Fruit fly (Drosophila melanogaster): ENCODE measurements around the gene CG7299.

Gene CG7299

DNA sequence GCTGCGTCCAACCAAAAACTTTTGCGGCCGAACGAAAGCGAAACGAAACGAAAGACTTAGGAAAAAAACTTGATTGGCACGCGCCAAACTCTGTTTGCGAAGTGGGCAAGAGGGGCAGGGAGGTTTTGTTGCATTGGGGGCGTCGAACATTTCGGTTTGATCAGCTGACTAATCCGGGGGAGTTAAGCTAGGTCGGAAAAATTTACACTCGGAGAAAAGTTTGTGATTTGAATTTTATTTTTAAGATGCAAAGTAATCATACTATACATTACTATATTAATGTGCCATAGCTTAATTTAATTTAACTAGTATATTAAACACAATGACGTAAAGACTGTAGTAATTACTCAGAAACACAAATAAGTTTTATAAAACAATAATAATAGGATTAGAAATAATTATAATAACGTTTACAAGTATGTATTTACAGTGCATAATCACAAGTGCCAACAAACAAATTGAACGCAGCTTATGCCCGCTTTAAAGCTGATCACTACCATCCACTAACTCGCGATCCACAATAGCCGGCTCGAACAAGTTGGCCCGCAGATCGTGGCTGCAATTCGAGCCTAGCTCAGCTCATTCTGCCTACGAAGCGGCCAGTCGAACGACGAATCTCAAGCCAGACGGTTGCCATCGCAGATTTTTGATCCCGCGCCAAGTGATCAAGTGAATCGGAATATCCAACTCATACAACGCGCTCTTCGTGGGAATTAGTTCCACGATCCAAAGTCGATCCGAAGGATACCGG, 22.5 kb downstream of the CG7299 start, which contains the start of gene CG31871 (continued):
- TF ChIP-seq z (GFP tag; IDR thresholded peaks at IDR 0.05) (no peak), CG8290 (GFP tag; optimal IDR thresholded peaks at IDR 0.05) (peak; percentile 9), CG8290 (tag; optimal IDR thresholded peaks at IDR 0.05) (no peak), Scr (GFP tag; IDR thresholded peaks at IDR 0.05; ENCODE audit: partially characterized antibody) (no peak), her (GFP tag; optimal IDR thresholded peaks at IDR 0.05) (no peak), tgo (GFP tag; IDR thresholded peaks at IDR 0.05) (peak; percentile 77), dmrt99B (tag; optimal IDR thresholded peaks at IDR 0.05) (peak; percentile 89), CG12219 (GFP tag; optimal IDR thresholded peaks at IDR 0.05) (peak; percentile 40), CG15696 (tag; optimal IDR thresholded peaks at IDR 0.05) (peak; percentile 16), CG17328 (GFP tag; IDR thresholded peaks at IDR 0.05) (peak; percentile 73), nerfin-2 (GFP tag; IDR thresholded peaks at IDR 0.05; ENCODE audit: partially characterized antibody) (no peak), sr (GFP tag; IDR thresholded peaks at IDR 0.05) (0 out of 3 replicates have a peak, but pooled peaks have one; percentile 11), CG7928 (GFP tag; optimal IDR thresholded peaks at IDR 0.05) (no peak), Meics (GFP tag; optimal IDR thresholded peaks at IDR 0.05) (peak; percentile 75), Dad (GFP tag; optimal IDR thresholded peaks at IDR 0.05) (no peak), CG17568 (GFP tag; optimal IDR thresholded peaks at IDR 0.05) (peak; percentile 42), Dll (GFP tag; IDR thresholded peaks at IDR 0.05; ENCODE audit: partially characterized antibody) (no peak), fd3F (GFP tag; optimal IDR thresholded peaks at IDR 0.05) (peak; percentile 61), CkIIα-i1 (GFP tag; IDR thresholded peaks at IDR 0.05) (no peak), gem (tag; optimal IDR thresholded peaks at IDR 0.05) (peak; percentile 92), CG11456 (GFP tag; IDR thresholded peaks at IDR 0.05) (no peak), CG4854 (GFP tag; optimal IDR thresholded peaks at IDR 0.05) (no peak), cad (GFP tag; optimal IDR thresholded peaks at IDR 0.05) (no peak), cato (GFP tag; optimal IDR thresholded peaks at IDR 0.05; ENCODE audit: borderline replicate concordance) (peak; percentile 12), ind (GFP tag; optimal IDR thresholded peaks at IDR 0.05) (peak; percentile 48), org-1 (GFP tag; optimal IDR thresholded peaks at IDR 0.05) (peak; percentile 49), CG16815 (GFP tag; optimal IDR thresholded peaks at IDR 0.05) (no peak), CG11093 (GFP tag; IDR thresholded peaks at IDR 0.05) (0 out of 3 replicates have a peak, but pooled peaks have one; percentile 52), Max (GFP tag; optimal IDR thresholded peaks at IDR 0.05) (peak; percentile 8), en (GFP tag; optimal IDR thresholded peaks at IDR 0.05) (no peak), CG8924 (tag; optimal IDR thresholded peaks at IDR 0.05) (peak; percentile 85), CG5245 (GFP tag; optimal IDR thresholded peaks at IDR 0.05) (no peak), lilli (GFP tag; optimal IDR thresholded peaks at IDR 0.05) (no peak), CG4820 (GFP tag; optimal IDR thresholded peaks at IDR 0.05) (peak; percentile 44), NC2β (GFP tag; optimal IDR thresholded peaks at IDR 0.05) (no peak), Ets65A (GFP tag) (no peak), gsb-n (tag; optimal IDR thresholded peaks at IDR 0.05) (peak; percentile 79), HLHmδ (GFP tag; optimal IDR thresholded peaks at IDR 0.05) (peak; percentile 64), PHDP (tag; optimal IDR thresholded peaks at IDR 0.05) (peak; percentile 80), CG13424 (tag; optimal IDR thresholded peaks at IDR 0.05) (peak; percentile 86)

DNA sequence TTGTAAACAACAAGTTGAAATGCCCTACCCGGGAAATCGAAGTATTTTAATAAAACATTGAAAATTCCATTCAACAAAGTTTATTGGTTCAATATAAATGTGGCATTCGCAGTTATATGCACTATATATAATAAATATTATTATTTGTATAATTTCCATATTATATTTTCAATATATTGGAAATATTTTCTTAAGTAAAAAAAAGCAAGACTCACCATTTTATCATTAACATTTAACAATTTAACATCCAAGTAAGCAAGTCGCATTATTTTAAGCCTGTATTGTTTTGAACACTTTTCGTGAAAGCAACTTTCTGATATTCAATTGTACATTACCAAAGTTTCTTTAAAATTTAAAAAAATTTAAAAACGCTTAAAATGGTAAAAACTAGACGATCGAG, 26.2 kb downstream of the CG7299 start, which contains the start of gene CG45690:
Gene CG45690, plus strand, starts transcription at position 301 of the 400 bp plus-strand sequence.
- TF ChIP-seq CG4282 (GFP tag; optimal IDR thresholded peaks at IDR 0.05) (no peak), CG7745 (tag; optimal IDR thresholded peaks at IDR 0.05) (no peak), chn (GFP tag; optimal IDR thresholded peaks at IDR 0.05) (no peak), CG11560 (tag; IDR thresholded peaks at IDR 0.05) (no peak), prd (optimal IDR thresholded peaks at IDR 0.05) (no peak), prd (GFP tag; IDR thresholded peaks at IDR 0.05) (no peak), pros (GFP tag; optimal IDR thresholded peaks at IDR 0.05) (no peak), ara (GFP tag; IDR thresholded peaks at IDR 0.05) (no peak), CG3995 (GFP tag; optimal IDR thresholded peaks at IDR 0.05) (no peak), Usf (GFP tag; optimal IDR thresholded peaks at IDR 0.05) (no peak), CG3838 (GFP tag; optimal IDR thresholded peaks at IDR 0.05) (no peak), Nf-YA (GFP tag; IDR thresholded peaks at IDR 0.05) (no peak)

Data from whole organism, embryonic.